Worm (Caenorhabditis elegans) whole organism, L3 larva: ENCODE data around the gene lmtr-5.

ENCODE experiments used
- R02D3.7 ChIP-seq: fragments of 150-350 bp; optimal IDR thresholded peaks from 2 replicates; lab custom pipeline; 2014; ENCODE audit warnings: missing biosample characterization, missing genetic modification characterization
- ZK546.5 ChIP-seq: sonication (generic microtip); optimal IDR thresholded peaks from 2 replicates; lab custom pipeline; 2017; ENCODE audit warnings: missing biosample characterization, missing genetic modification characterization
- ama-1 ChIP-seq: fragments of 150-350 bp; optimal IDR thresholded peaks from 2 replicates; lab custom pipeline; 2018
- ceh-16 ChIP-seq: sonication (generic microtip); optimal IDR thresholded peaks from 2 replicates; lab custom pipeline; 2017; ENCODE audit warnings: missing biosample characterization, missing genetic modification characterization
- ceh-28 ChIP-seq: fragments of 150-350 bp; optimal IDR thresholded peaks from 2 replicates; lab custom pipeline; 2014; ENCODE audit warnings: missing biosample characterization, missing genetic modification reagents, missing genetic modification characterization
- ceh-9 ChIP-seq: sonication (generic microtip); optimal IDR thresholded peaks from 2 replicates; lab custom pipeline; 2018; ENCODE audit warnings: missing biosample characterization, missing genetic modification characterization
- egl-27 ChIP-seq: sonication (generic microtip); optimal IDR thresholded peaks from 4 replicates; lab custom pipeline; 2017; ENCODE audit warnings: missing biosample characterization, missing genetic modification reagents, missing genetic modification characterization
- egl-5 ChIP-seq: fragments of 150-350 bp; optimal IDR thresholded peaks from 2 replicates; lab custom pipeline; 2017; ENCODE audit warnings: missing biosample characterization, missing genetic modification reagents, missing genetic modification characterization, inconsistent platforms
- elt-1 ChIP-seq: fragments of 150-350 bp; optimal IDR thresholded peaks from 2 replicates; lab custom pipeline; 2014; ENCODE audit warnings: missing biosample characterization, missing genetic modification characterization
- elt-2 ChIP-seq: sonication (generic microtip); optimal IDR thresholded peaks from 2 replicates; lab custom pipeline; 2016; ENCODE audit warnings: missing genetic modification reagents, mild to moderate bottlenecking, missing genetic modification characterization, missing compliant biosample characterization
- eor-1 ChIP-seq, 2 experiments: fragments of 150-350 bp; optimal IDR thresholded peaks; 2 replicates each; lab custom pipeline; 2014 to 2018; ENCODE audit warnings: missing biosample characterization in 2 of 2, missing genetic modification characterization in 2 of 2
- fkh-10 ChIP-seq: sonication (generic microtip); optimal IDR thresholded peaks from 2 replicates; lab custom pipeline; 2017; ENCODE audit warnings: missing biosample characterization, missing genetic modification reagents, missing genetic modification characterization
- fkh-2 ChIP-seq: fragments of 150-350 bp; optimal IDR thresholded peaks from 2 replicates; lab custom pipeline; 2014; ENCODE audit warnings: missing biosample characterization, missing genetic modification reagents, missing genetic modification characterization
- hmg-11 ChIP-seq: sonication (generic microtip); optimal IDR thresholded peaks from 2 replicates; lab custom pipeline; 2016; ENCODE audit warnings: missing genetic modification characterization, missing compliant biosample characterization
- lin-15B ChIP-seq: fragments of 150-350 bp; optimal IDR thresholded peaks from 2 replicates; lab custom pipeline; 2014; ENCODE audit warnings: missing biosample characterization, missing genetic modification characterization
- lsy-12 ChIP-seq: sonication (generic microtip); optimal IDR thresholded peaks from 2 replicates; lab custom pipeline; 2016; ENCODE audit warnings: mild to moderate bottlenecking, missing genetic modification characterization, missing compliant biosample characterization
- mdl-1 ChIP-seq: fragments of 150-350 bp; optimal IDR thresholded peaks from 2 replicates; lab custom pipeline; 2014; ENCODE audit warnings: missing biosample characterization, missing genetic modification characterization
- nfya-1 ChIP-seq: sonication (generic microtip); optimal IDR thresholded peaks from 2 replicates; lab custom pipeline; 2017; ENCODE audit warnings: missing genetic modification characterization, mild to moderate bottlenecking, missing compliant biosample characterization, antibody characterized with exemption, moderate library complexity; ENCODE audit not compliant: insufficient read depth
- nhr-12 ChIP-seq: fragments of 150-350 bp; optimal IDR thresholded peaks from 2 replicates; lab custom pipeline; 2014; ENCODE audit warnings: missing biosample characterization, missing genetic modification characterization
- nhr-23 ChIP-seq: fragments of 150-350 bp; optimal IDR thresholded peaks from 2 replicates; lab custom pipeline; 2014; ENCODE audit warnings: missing biosample characterization, missing genetic modification reagents, missing genetic modification characterization
- nhr-237 ChIP-seq: fragments of 150-350 bp; optimal IDR thresholded peaks from 2 replicates; lab custom pipeline; 2014; ENCODE audit warnings: missing biosample characterization, missing genetic modification characterization
- nhr-28 ChIP-seq: fragments of 150-350 bp; optimal IDR thresholded peaks from 2 replicates; lab custom pipeline; 2014; ENCODE audit warnings: missing biosample characterization, missing genetic modification characterization
- nhr-43 ChIP-seq: sonication (generic microtip); optimal IDR thresholded peaks from 2 replicates; lab custom pipeline; 2016; ENCODE audit warnings: mild to moderate bottlenecking, missing genetic modification characterization, missing compliant biosample characterization; ENCODE audit not compliant: poor library complexity, severe bottlenecking
- nhr-67 ChIP-seq: fragments of 150-350 bp; optimal IDR thresholded peaks from 2 replicates; lab custom pipeline; 2014; ENCODE audit warnings: missing biosample characterization, missing genetic modification characterization
- nhr-77 ChIP-seq: fragments of 150-350 bp; optimal IDR thresholded peaks from 2 replicates; lab custom pipeline; 2014; ENCODE audit warnings: missing biosample characterization, missing genetic modification characterization
- pha-4 ChIP-seq: fragments of 150-350 bp; optimal IDR thresholded peaks from 2 replicates; lab custom pipeline; 2014; ENCODE audit warnings: missing biosample characterization, missing genetic modification reagents, missing genetic modification characterization
- pqm-1 ChIP-seq: fragments of 150-350 bp; optimal IDR thresholded peaks from 2 replicates; lab custom pipeline; 2017; ENCODE audit warnings: missing biosample characterization, missing genetic modification characterization, inconsistent platforms
- skn-1 ChIP-seq: fragments of 150-350 bp; optimal IDR thresholded peaks from 2 replicates; lab custom pipeline; 2014; ENCODE audit warnings: missing biosample characterization, missing genetic modification characterization
- snpc-4 ChIP-seq: fragments of 150-350 bp; optimal IDR thresholded peaks from 2 replicates; lab custom pipeline; 2014; ENCODE audit warnings: missing biosample characterization, missing genetic modification characterization
- tbx-2 ChIP-seq: sonication (generic microtip); optimal IDR thresholded peaks from 2 replicates; lab custom pipeline; 2016; ENCODE audit warnings: mild to moderate bottlenecking, missing genetic modification characterization, missing compliant biosample characterization
- unc-39 ChIP-seq: sonication (generic microtip); optimal IDR thresholded peaks from 4 replicates; lab custom pipeline; 2017; ENCODE audit warnings: missing biosample characterization, missing genetic modification characterization
- zag-1 ChIP-seq: fragments of 150-350 bp; optimal IDR thresholded peaks from 2 replicates; lab custom pipeline; 2014; ENCODE audit warnings: missing biosample characterization, missing genetic modification characterization
- ztf-4 ChIP-seq: fragments of 150-350 bp; optimal IDR thresholded peaks from 2 replicates; lab custom pipeline; 2014; ENCODE audit warnings: missing biosample characterization, missing genetic modification characterization

The lmtr-5 gene

DNA sequence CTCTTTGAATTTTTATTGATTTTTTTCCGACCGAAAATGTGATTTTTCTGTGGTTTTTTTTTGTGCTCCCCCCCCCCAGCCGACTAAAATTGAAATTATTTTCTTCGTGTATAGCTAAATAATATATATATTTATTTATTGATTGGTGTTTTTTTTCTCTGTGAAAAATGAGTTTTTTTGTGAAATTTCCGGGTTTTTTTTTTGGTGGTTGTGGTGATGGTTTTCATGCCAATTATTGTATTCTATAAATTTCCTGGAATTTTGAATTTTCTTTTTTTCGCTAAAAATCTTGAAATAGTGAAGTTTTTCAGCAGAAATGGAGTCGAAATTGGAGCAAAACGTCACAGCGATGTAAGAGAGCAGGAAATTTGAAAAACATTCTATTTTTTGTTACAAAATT, at the start of gene lmtr-5:
lmtr-5 (plus strand) TSS at position 301 of the 400 bp plus-strand sequence.
- TF ChIP-seq pha-4 (no peak), lin-15B (tag; lab: Kevin White, UChicago) (no peak), unc-39 (tag; lab: Kevin White, UChicago) (no peak), elt-2 (no peak), lsy-12 (no peak), nhr-12 (tag; lab: Kevin White, UChicago) (no peak), snpc-4 (no peak), nhr-67 (tag; lab: Kevin White, UChicago) (no peak), ceh-28 (tag; lab: Kevin White, UChicago) (no peak), hmg-11 (tag; lab: Kevin White, UChicago) (no peak)

- TF ChIP-seq ceh-9 (tag; lab: Kevin White, UChicago): no peak
- no peak for TF ChIP-seq zag-1 (tag; lab: Kevin White, UChicago)
- no peak for TF ChIP-seq nhr-77 (tag; lab: Kevin White, UChicago)
- TF ChIP-seq egl-5 (tag; lab: Kevin White, UChicago): no peak
These were observed 47.0 kb upstream of the lmtr-5 start for ce11 chrIII:3136325-3137001.

- TF ChIP-seq ceh-9 (tag; lab: Kevin White, UChicago): no peak
- no peak for TF ChIP-seq nhr-67 (tag; lab: Kevin White, UChicago)
- peak; percentile 3 for TF ChIP-seq nfya-1
- no peak for TF ChIP-seq fkh-10
- TF ChIP-seq eor-1 (tag; optimal IDR thresholded peaks at IDR 0.05; lab: Kevin White, UChicago): no peak
- no peak for TF ChIP-seq nhr-237 (tag; lab: Kevin White, UChicago)
- TF ChIP-seq ZK546.5: no peak
These were observed 45.4 kb upstream of the lmtr-5 start for ce11 chrIII:3138087-3138486.

- TF ChIP-seq ama-1 (lab: Kevin White, UChicago) (no peak), nfya-1 (peak; percentile 58), hmg-11 (tag; lab: Kevin White, UChicago) (peak; percentile 19)
These were observed 44.3 kb upstream of the lmtr-5 start, which contains the start of gene mec-12 for ce11 chrIII:3139144-3139543. Gene mec-12 (minus strand): TSS chrIII:3139234.

ce11 chrIII:3140227-3140626, 43.2 kb upstream of the lmtr-5 start:
- TF ChIP-seq nhr-12 (tag; lab: Kevin White, UChicago) (no peak), eor-1 (tag; optimal IDR thresholded peaks at IDR 0.05; lab: Kevin White, UChicago) (no peak), nhr-23 (no peak), elt-1 (no peak), ztf-4 (tag; lab: Kevin White, UChicago) (no peak), nfya-1 (no peak), snpc-4 (no peak)

ce11 chrIII:3142078-3142477, 41.4 kb upstream of the lmtr-5 start:
- TF ChIP-seq nhr-43 (tag; lab: Kevin White, UChicago): no peak
- peak; percentile 81 for TF ChIP-seq ceh-28 (tag; lab: Kevin White, UChicago)
- TF ChIP-seq, all 47 proteins: peak for 1

ce11 chrIII:3143657-3144056, 39.8 kb upstream of the lmtr-5 start, which contains the start of gene C44B11.4:
Gene C44B11.4 (minus strand): TSS chrIII:3143757.
- TF ChIP-seq tbx-2: no peak
- TF ChIP-seq fkh-2 (tag; lab: Kevin White, UChicago): no peak
- TF ChIP-seq nhr-28 (tag; lab: Kevin White, UChicago): no peak
- TF ChIP-seq egl-5 (tag; lab: Kevin White, UChicago): no peak
- TF ChIP-seq nhr-77 (tag; lab: Kevin White, UChicago): no peak
- no peak for TF ChIP-seq snpc-4
- TF ChIP-seq, all 47 proteins: peak for 0

ce11 chrIII:3152848-3153247, 30.6 kb upstream of the lmtr-5 start, which contains the start of gene C44B11.6:
Gene C44B11.6 (plus strand): TSS chrIII:3153148.
- TF ChIP-seq eor-1 (tag; optimal IDR thresholded peaks at IDR 0.05; lab: Kevin White, UChicago) (no peak), pqm-1 (tag; lab: Kevin White, UChicago) (no peak), lsy-12 (no peak), ceh-16 (no peak), nhr-67 (tag; lab: Kevin White, UChicago) (no peak), R02D3.7 (tag; lab: Kevin White, UChicago) (no peak), mdl-1 (no peak), zag-1 (tag; lab: Kevin White, UChicago) (no peak), egl-27 (tag; lab: Kevin White, UChicago) (no peak), skn-1 (tag; lab: Kevin White, UChicago) (no peak)
